Fruit fly (Drosophila melanogaster) Kc167 (cell line): ENCODE results near the gene alpha-Man-Ib.

Source experiments
- Myc ChIP-seq: fragments of >200 bp; optimal IDR thresholded peaks from 2 replicates; lab custom pipeline; 2017; ENCODE audit warnings: missing external identifiers
- Sin3A ChIP-seq: fragments of >200 bp; optimal IDR thresholded peaks from 2 replicates; lab custom pipeline; 2018; ENCODE audit warnings: missing external identifiers
- h ChIP-seq: fragments of >200 bp; optimal IDR thresholded peaks from 3 replicates; lab custom pipeline; 2018; ENCODE audit warnings: missing external identifiers
- insv ChIP-seq: fragments of >200 bp; optimal IDR thresholded peaks from 3 replicates; lab custom pipeline; 2018; ENCODE audit warnings: missing external identifiers
- psq ChIP-seq: fragments of >200 bp; optimal IDR thresholded peaks from 2 replicates; lab custom pipeline; 2017; ENCODE audit warnings: missing external identifiers
- ttk ChIP-seq: sonication (Bioruptor generic); optimal IDR thresholded peaks from 2 replicates; lab custom pipeline; 2017; ENCODE audit warnings: missing external identifiers

alpha-Man-Ib gene

dm6 chr3R:29063921-29064460, 48.6 kb downstream of the alpha-Man-Ib start:
- TF ChIP-seq Sin3A (no peak), h (no peak), psq (lab: Kevin White, UChicago) (no peak), ttk (lab: Kevin White, UChicago) (no peak), Myc (lab: Kevin White, UChicago) (no peak), insv (lab: Kevin White, UChicago) (no peak)

- TF ChIP-seq insv (lab: Kevin White, UChicago) (no peak), ttk (lab: Kevin White, UChicago) (no peak), Sin3A (no peak), h (no peak), Myc (lab: Kevin White, UChicago) (no peak), psq (lab: Kevin White, UChicago) (no peak)
Measured at dm6 chr3R:29063207-29063920, 49.3 kb downstream of the alpha-Man-Ib start.

- TF ChIP-seq Sin3A (no peak), ttk (lab: Kevin White, UChicago) (no peak), insv (lab: Kevin White, UChicago) (no peak), Myc (lab: Kevin White, UChicago) (no peak), psq (lab: Kevin White, UChicago) (no peak), h (no peak)
Measured at dm6 chr3R:29062717-29063206, 49.9 kb downstream of the alpha-Man-Ib start, which contains the start of the genes Cul5 and Bicra. Gene Cul5 (minus strand): TSS chr3R:29062975. Gene Bicra (plus strand): TSS chr3R:29063040.

- TF ChIP-seq ttk (lab: Kevin White, UChicago) (no peak), h (no peak)
Measured at dm6 chr3R:29059385-29059784, 53.2 kb downstream of the alpha-Man-Ib start.
